Worm (Caenorhabditis elegans) whole organism, L4 larva: Measurements from ENCODE around the gene ZK643.5.

Source experiments
- D1046.2 ChIP-seq: fragments of 200-800 bp; sonication (Bioruptor generic); IDR thresholded peaks from 2 replicates; pipeline ENCODE4 v1.3.6; 2022; ENCODE audit warnings: missing genetic modification characterization, missing compliant biosample characterization
- F37D6.2 ChIP-seq: sonication (generic microtip); optimal IDR thresholded peaks from 2 replicates; lab custom pipeline; 2016; ENCODE audit warnings: mild to moderate bottlenecking, missing genetic modification characterization, missing compliant biosample characterization
- F49E8.2 ChIP-seq: sonication (generic microtip); optimal IDR thresholded peaks from 2 replicates; lab custom pipeline; 2016; ENCODE audit warnings: missing compliant biosample characterization, mild to moderate bottlenecking, missing genetic modification characterization, borderline replicate concordance
- R02D3.7 ChIP-seq: fragments of 150-350 bp; sonication (generic microtip); optimal IDR thresholded peaks from 3 replicates; lab custom pipeline; 2014; ENCODE audit warnings: missing biosample characterization, missing genetic modification characterization
- T20F7.1 ChIP-seq: fragments of 200-800 bp; sonication (Bioruptor generic); optimal IDR thresholded peaks from 2 replicates; lab custom pipeline; 2018; ENCODE audit warnings: mild to moderate bottlenecking, missing genetic modification characterization, missing compliant biosample characterization
- T26A8.4 ChIP-seq: fragments of 200-800 bp; sonication (Bioruptor generic); IDR thresholded peaks from 2 replicates; pipeline ENCODE4 v1.3.6; 2022; ENCODE audit warnings: missing genetic modification characterization, missing compliant biosample characterization
- Y105C5A.15 ChIP-seq: fragments of 200-800 bp; sonication (Bioruptor generic); IDR thresholded peaks from 2 replicates; pipeline ENCODE4 v1.3.6; 2022; ENCODE audit warnings: missing genetic modification characterization, missing compliant biosample characterization
- Y48G9A.11 ChIP-seq: fragments of 200-800 bp; sonication (Bioruptor generic); IDR thresholded peaks from 2 replicates; pipeline ENCODE4 v1.3.6; 2022; ENCODE audit warnings: missing genetic modification reagents, missing genetic modification characterization, missing compliant biosample characterization
- Y5F2A.4 ChIP-seq: fragments of 200-800 bp; sonication (Bioruptor generic); optimal IDR thresholded peaks from 2 replicates; lab custom pipeline; 2018; ENCODE audit warnings: mild to moderate bottlenecking, missing genetic modification characterization, missing compliant biosample characterization
- ZK337.2 ChIP-seq: fragments of 200-800 bp; sonication (Bioruptor generic); IDR thresholded peaks from 2 replicates; pipeline ENCODE4 v1.3.6; 2022; ENCODE audit warnings: missing genetic modification reagents, missing genetic modification characterization, missing compliant biosample characterization
- ceh-20 ChIP-seq: fragments of 200-800 bp; sonication (Bioruptor generic); IDR thresholded peaks from 2 replicates; pipeline ENCODE4 v1.3.6; 2022; ENCODE audit warnings: missing genetic modification reagents, missing genetic modification characterization, missing compliant biosample characterization
- ceh-28 ChIP-seq: fragments of 150-350 bp; optimal IDR thresholded peaks from 2 replicates; lab custom pipeline; 2014; ENCODE audit warnings: missing biosample characterization, missing genetic modification reagents, missing genetic modification characterization
- ceh-44 ChIP-seq: fragments of 200-800 bp; sonication (Bioruptor generic); IDR thresholded peaks from 2 replicates; pipeline ENCODE4 v1.3.6; 2022; ENCODE audit warnings: missing genetic modification reagents, missing genetic modification characterization, missing compliant biosample characterization
- ceh-82 ChIP-seq: sonication (generic microtip); optimal IDR thresholded peaks from 2 replicates; lab custom pipeline; 2017; ENCODE audit warnings: missing biosample characterization, missing genetic modification characterization
- ces-1 ChIP-seq: fragments of 150-350 bp; sonication (generic microtip); optimal IDR thresholded peaks from 4 replicates; lab custom pipeline; 2014; ENCODE audit warnings: missing biosample characterization, missing genetic modification reagents, missing genetic modification characterization
- daf-8 ChIP-seq: fragments of 200-800 bp; sonication (Bioruptor generic); IDR thresholded peaks from 2 replicates; pipeline ENCODE4 v1.3.6; 2022; ENCODE audit warnings: missing genetic modification characterization, missing compliant biosample characterization
- dmd-6 ChIP-seq: fragments of 200-800 bp; sonication (Bioruptor generic); IDR thresholded peaks from 2 replicates; pipeline ENCODE4 v1.3.6; 2022; ENCODE audit warnings: missing genetic modification reagents, missing genetic modification characterization, missing compliant biosample characterization
- dmd-9 ChIP-seq: fragments of 200-800 bp; sonication (Bioruptor generic); IDR thresholded peaks from 2 replicates; pipeline ENCODE4 v1.3.6; 2022; ENCODE audit warnings: missing genetic modification reagents, missing genetic modification characterization, missing compliant biosample characterization
- duxl-1 ChIP-seq: sonication (generic microtip); optimal IDR thresholded peaks from 2 replicates; lab custom pipeline; 2016; ENCODE audit warnings: mild to moderate bottlenecking, missing genetic modification characterization, moderate library complexity, missing compliant biosample characterization; ENCODE audit not compliant: poor library complexity
- fos-1 ChIP-seq: fragments of 150-350 bp; optimal IDR thresholded peaks from 2 replicates; lab custom pipeline; 2014; ENCODE audit warnings: missing biosample characterization, missing genetic modification characterization
- gei-8 ChIP-seq: fragments of 200-800 bp; sonication (Bioruptor generic); optimal IDR thresholded peaks from 2 replicates; lab custom pipeline; 2018; ENCODE audit warnings: mild to moderate bottlenecking, missing genetic modification characterization, missing compliant biosample characterization
- hif-1 ChIP-seq, 2 experiments: sonication (generic microtip); optimal IDR thresholded peaks; 2 replicates each; lab custom pipeline; 2016 to 2017; ENCODE audit warnings: missing compliant biosample characterization in 2 of 2, missing genetic modification characterization in 2 of 2, missing genetic modification reagents in 2 of 2, missing genotype in 2 of 2, mild to moderate bottlenecking in 1 of 2
- hlh-11 ChIP-seq: fragments of 200-800 bp; sonication (Bioruptor generic); optimal IDR thresholded peaks from 2 replicates; lab custom pipeline; 2018; ENCODE audit warnings: mild to moderate bottlenecking, missing genetic modification characterization, missing compliant biosample characterization
- lin-13 ChIP-seq: fragments of 150-350 bp; optimal IDR thresholded peaks from 2 replicates; lab custom pipeline; 2014; ENCODE audit warnings: missing biosample characterization, missing genetic modification reagents, missing genetic modification characterization
- lin-15B ChIP-seq: fragments of 150-350 bp; sonication (generic microtip); optimal IDR thresholded peaks from 3 replicates; lab custom pipeline; 2014; ENCODE audit warnings: missing biosample characterization, missing genetic modification characterization
- lin-29 ChIP-seq: fragments of 200-800 bp; sonication (Bioruptor generic); IDR thresholded peaks from 2 replicates; pipeline ENCODE4 v1.3.6; 2022; ENCODE audit warnings: missing genetic modification reagents, missing genetic modification characterization, missing compliant biosample characterization
- lin-39 ChIP-seq: fragments of 150-350 bp; optimal IDR thresholded peaks from 2 replicates; lab custom pipeline; 2014; ENCODE audit warnings: missing biosample characterization, missing genetic modification reagents, missing genetic modification characterization
- lsy-2 ChIP-seq, 2 experiments: fragments of 150-350 bp in 1 of 2; sonication (generic microtip) in 1 of 2; optimal IDR thresholded peaks; 2 replicates each; lab custom pipeline; 2014 to 2017; ENCODE audit warnings: missing biosample characterization in 2 of 2, missing genetic modification characterization in 2 of 2
- madf-5 ChIP-seq, 2 experiments: fragments of 200-800 bp; sonication (Bioruptor generic); IDR thresholded peaks; 2 replicates each; pipeline ENCODE4 v1.3.6; 2022; ENCODE audit warnings: missing compliant biosample characterization in 2 of 2, missing genetic modification characterization in 2 of 2
- mdt-29 ChIP-seq: fragments of 200-800 bp; sonication (Bioruptor generic); IDR thresholded peaks from 2 replicates; pipeline ENCODE4 v1.3.6; 2022; ENCODE audit warnings: missing genetic modification reagents, missing genetic modification characterization, missing compliant biosample characterization
- mep-1 ChIP-seq: fragments of 150-350 bp; sonication (generic microtip); optimal IDR thresholded peaks from 3 replicates; lab custom pipeline; 2014; ENCODE audit warnings: missing biosample characterization, missing genetic modification characterization
- mes-2 ChIP-seq: sonication (generic microtip); optimal IDR thresholded peaks from 2 replicates; lab custom pipeline; 2016; ENCODE audit warnings: missing genotype, mild to moderate bottlenecking, missing genetic modification characterization, missing compliant biosample characterization; ENCODE audit not compliant: poor library complexity, severe bottlenecking
- mxl-3 ChIP-seq: fragments of 200-800 bp; sonication (Bioruptor generic); optimal IDR thresholded peaks from 2 replicates; lab custom pipeline; 2018; ENCODE audit warnings: mild to moderate bottlenecking, missing genetic modification characterization, missing compliant biosample characterization
- nhr-102 ChIP-seq: sonication (generic microtip); optimal IDR thresholded peaks from 2 replicates; lab custom pipeline; 2016; ENCODE audit warnings: mild to moderate bottlenecking, missing genetic modification characterization, moderate library complexity, missing compliant biosample characterization
- nhr-11 ChIP-seq: fragments of 150-350 bp; optimal IDR thresholded peaks from 2 replicates; lab custom pipeline; 2014; ENCODE audit warnings: missing biosample characterization, missing genetic modification characterization
- nhr-237 ChIP-seq: sonication (generic microtip); optimal IDR thresholded peaks from 2 replicates; lab custom pipeline; 2017; ENCODE audit warnings: missing biosample characterization, missing genetic modification characterization
- nhr-76 ChIP-seq: fragments of 150-350 bp; optimal IDR thresholded peaks from 2 replicates; lab custom pipeline; 2014; ENCODE audit warnings: missing biosample characterization, missing genetic modification characterization
- nhr-77 ChIP-seq: fragments of 150-350 bp; optimal IDR thresholded peaks from 2 replicates; lab custom pipeline; 2014; ENCODE audit warnings: missing biosample characterization, missing genetic modification characterization
- php-3 ChIP-seq: fragments of 200-800 bp; sonication (Bioruptor generic); IDR thresholded peaks from 2 replicates; pipeline ENCODE4 v1.3.6; 2022; ENCODE audit warnings: missing genetic modification reagents, missing genetic modification characterization, missing compliant biosample characterization
- pqm-1 ChIP-seq: sonication (generic microtip); optimal IDR thresholded peaks from 2 replicates; lab custom pipeline; 2017; ENCODE audit warnings: missing biosample characterization, missing genetic modification characterization
- rbr-2 ChIP-seq: sonication (generic microtip); optimal IDR thresholded peaks from 2 replicates; lab custom pipeline; 2016; ENCODE audit warnings: missing genotype, missing genetic modification characterization, missing compliant biosample characterization
- sdz-12 ChIP-seq: fragments of 200-800 bp; sonication (Bioruptor generic); optimal IDR thresholded peaks from 2 replicates; lab custom pipeline; 2018; ENCODE audit warnings: mild to moderate bottlenecking, missing genetic modification characterization, missing compliant biosample characterization
- tag-97 ChIP-seq: fragments of 200-800 bp; sonication (Bioruptor generic); IDR thresholded peaks from 2 replicates; pipeline ENCODE4 v1.3.6; 2022; ENCODE audit warnings: missing genetic modification characterization, missing compliant biosample characterization
- tra-1 ChIP-seq: fragments of 200-800 bp; sonication (Bioruptor generic); IDR thresholded peaks from 2 replicates; pipeline ENCODE4 v1.3.6; 2022; ENCODE audit warnings: missing genetic modification reagents, missing genetic modification characterization, missing compliant biosample characterization
- unc-130 ChIP-seq: sonication (generic microtip); optimal IDR thresholded peaks from 2 replicates; lab custom pipeline; 2016; ENCODE audit warnings: missing genetic modification reagents, missing genetic modification characterization, missing compliant biosample characterization
- unc-62 ChIP-seq, 3 experiments: fragments of 150-350 bp in 1 of 3; sonication (generic microtip); optimal IDR thresholded peaks in 2 of 3; peaks in 1 of 3; 1 replicate in 1 of 3; 2 replicates in 2 of 3; lab custom pipeline; 2014 to 2017; ENCODE audit warnings: missing biosample characterization in 3 of 3, missing genetic modification characterization in 3 of 3, missing genetic modification reagents in 3 of 3, missing genotype in 1 of 3
- vab-7 ChIP-seq: fragments of 200-800 bp; sonication (Bioruptor generic); IDR thresholded peaks from 2 replicates; pipeline ENCODE4 v1.3.6; 2022; ENCODE audit warnings: missing genetic modification reagents, missing genetic modification characterization, missing compliant biosample characterization
- zfp-2 ChIP-seq: sonication (generic microtip); optimal IDR thresholded peaks from 2 replicates; lab custom pipeline; 2016; ENCODE audit warnings: mild to moderate bottlenecking, missing genetic modification characterization, missing compliant biosample characterization
- zip-11 ChIP-seq: fragments of 200-800 bp; sonication (Bioruptor generic); IDR thresholded peaks from 2 replicates; pipeline ENCODE4 v1.3.6; 2022; ENCODE audit warnings: missing genetic modification characterization, missing compliant biosample characterization
- ztf-7 ChIP-seq: fragments of 150-350 bp; optimal IDR thresholded peaks from 2 replicates; lab custom pipeline; 2014; ENCODE audit warnings: missing biosample characterization, missing genetic modification characterization

The ZK643.5 gene

ce11 chrIII:8904914-8905665 lies 50.9 kb downstream of the ZK643.5 start, which contains the start of gene unc-32 (continued):
- TF ChIP-seq rbr-2 (tag; lab: Kevin White, UChicago) (peak; percentile 53), ZK337.2 (no peak), mxl-3 (GFP tag; lab: Kevin White, UChicago) (no peak), T20F7.1 (GFP tag; lab: Kevin White, UChicago) (no peak), hlh-11 (tag; lab: Kevin White, UChicago) (peak; percentile 37), zip-11 (GFP tag; lab: Robert Waterston, UW) (no peak), lin-29 (GFP tag; lab: Robert Waterston, UW) (no peak), ceh-44 (GFP tag; lab: Robert Waterston, UW) (no peak), T26A8.4 (peak; percentile 34; the same call in 1 of the 2 replicates), Y105C5A.15 (no peak), R02D3.7 (no peak), lsy-2 (tag; optimal IDR thresholded peaks at IDR 0.05; lab: Kevin White, UChicago) (peak; percentile 68 to 88), mes-2 (tag; lab: Kevin White, UChicago) (peak; percentile 50), nhr-11 (no peak), tra-1 (GFP tag; lab: Robert Waterston, UW) (no peak), ces-1 (GFP tag; lab: Kevin White, UChicago) (peak; percentile 38), dmd-6 (GFP tag; lab: Robert Waterston, UW) (peak; percentile 19; the same call in 1 of the 2 replicates), fos-1 (tag; lab: Kevin White, UChicago) (no peak), unc-130 (GFP tag; lab: Kevin White, UChicago) (no peak), ceh-28 (peak; percentile 42), nhr-102 (tag; lab: Kevin White, UChicago) (no peak), nhr-76 (no peak), lin-39 (no peak), dmd-9 (GFP tag; lab: Robert Waterston, UW) (no peak), F49E8.2 (tag; lab: Kevin White, UChicago) (no peak), duxl-1 (tag; lab: Kevin White, UChicago) (no peak), lin-13 (GFP tag; lab: Kevin White, UChicago) (peak; percentile 11), lin-15B (no peak), daf-8 (GFP tag; lab: Robert Waterston, UW) (no peak), Y48G9A.11 (no peak), F37D6.2 (tag; lab: Kevin White, UChicago) (peak; percentile 1), unc-62 (GFP tag; optimal IDR thresholded peaks at IDR 0.05 in 1 of 2; lab: Kevin White, UChicago) (peak in 1 of 2 experiments; percentile 56), unc-62 (tag; optimal IDR thresholded peaks at IDR 0.05; lab: Kevin White, UChicago) (no peak), ceh-82 (tag; lab: Kevin White, UChicago) (no peak), gei-8 (GFP tag; lab: Kevin White, UChicago) (no peak), mep-1 (peak; percentile 59), mdt-29 (GFP tag; lab: Robert Waterston, UW) (no peak), vab-7 (GFP tag; lab: Robert Waterston, UW) (no peak), zfp-2 (tag; lab: Kevin White, UChicago) (no peak), nhr-77 (no peak), pqm-1 (tag; lab: Kevin White, UChicago) (no peak), madf-5 (GFP tag; IDR thresholded peaks at IDR 0.05; lab: Robert Waterston, UW) (no peak), tag-97 (GFP tag; lab: Robert Waterston, UW) (no peak), D1046.2 (GFP tag; lab: Robert Waterston, UW) (no peak), hif-1 (tag; optimal IDR thresholded peaks at IDR 0.05; lab: Kevin White, UChicago) (peak in 1 of 2 experiments; percentile 47), ztf-7 (tag; lab: Kevin White, UChicago) (no peak), nhr-237 (tag; lab: Kevin White, UChicago) (no peak), sdz-12 (GFP tag; lab: Kevin White, UChicago) (no peak), Y5F2A.4 (GFP tag; lab: Kevin White, UChicago) (no peak), ceh-20 (GFP tag; lab: Robert Waterston, UW) (0 out of 2 replicates have a peak, but pooled peaks have one; percentile 50), php-3 (GFP tag; lab: Robert Waterston, UW) (no peak)
